Fruit fly (Drosophila melanogaster) whole organism, wandering third instar larva: ENCODE results near the gene CG31327.

Experiments
- Abd-B ChIP-seq: fragments of >200 bp; optimal IDR thresholded peaks from 2 replicates; lab custom pipeline; 2017; ENCODE audit warnings: missing biosample characterization, missing genetic modification characterization
- CG9705 ChIP-seq: fragments of 200-800 bp; sonication (Bioruptor generic); optimal IDR thresholded peaks from 2 replicates; lab custom pipeline; 2018; ENCODE audit warnings: missing biosample characterization, mild to moderate bottlenecking, missing genetic modification characterization
- Dif ChIP-seq: fragments of 200-275, 200-300 bp; sonication (Bioruptor generic); optimal IDR thresholded peaks from 2 replicates; lab custom pipeline; 2018; ENCODE audit warnings: missing biosample characterization, missing genetic modification characterization; ENCODE audit not compliant: partially characterized antibody
- Hr78 ChIP-seq: fragments of >200 bp; optimal IDR thresholded peaks from 2 replicates; lab custom pipeline; 2017; ENCODE audit warnings: missing biosample characterization, missing genetic modification characterization
- Mio ChIP-seq: sonication (Bioruptor generic); optimal IDR thresholded peaks from 2 replicates; lab custom pipeline; 2016; ENCODE audit warnings: missing biosample characterization, missing genetic modification characterization
- N ChIP-seq: fragments of >200 bp; optimal IDR thresholded peaks from 2 replicates; lab custom pipeline; 2018; ENCODE audit warnings: missing biosample characterization, missing external identifiers, missing genetic modification characterization
- OdsH ChIP-seq: fragments of 200-800 bp; sonication (Bioruptor generic); optimal IDR thresholded peaks from 2 replicates; lab custom pipeline; 2016; ENCODE audit warnings: missing biosample characterization, mild to moderate bottlenecking, missing genetic modification characterization
- Sp1 ChIP-seq: fragments of 200-800 bp; sonication (Bioruptor generic); optimal IDR thresholded peaks from 3 replicates; lab custom pipeline; 2019; ENCODE audit warnings: missing biosample characterization, mild to moderate bottlenecking, missing genetic modification characterization, moderate library complexity
- br ChIP-seq: fragments of 200-800 bp; sonication (Bioruptor generic); optimal IDR thresholded peaks from 2 replicates; lab custom pipeline; 2016; ENCODE audit warnings: missing biosample characterization, missing genetic modification characterization
- brk ChIP-seq: fragments of 200-800 bp; sonication (Bioruptor generic); optimal IDR thresholded peaks from 2 replicates; lab custom pipeline; 2016; ENCODE audit warnings: missing biosample characterization, mild to moderate bottlenecking, missing genetic modification characterization
- dmrt93B ChIP-seq: fragments of 200-800 bp; sonication (Bioruptor generic); optimal IDR thresholded peaks from 2 replicates; lab custom pipeline; 2018; ENCODE audit warnings: missing biosample characterization, mild to moderate bottlenecking, missing genetic modification characterization
- dsf ChIP-seq: sonication (Bioruptor generic); optimal IDR thresholded peaks from 2 replicates; lab custom pipeline; 2016; ENCODE audit warnings: missing biosample characterization, missing genetic modification characterization, borderline replicate concordance
- foxo ChIP-seq, 2 experiments: fragments of 200-800 bp; sonication (Bioruptor generic); optimal IDR thresholded peaks; 2 replicates in 1 of 2; 3 replicates in 1 of 2; lab custom pipeline; 2016 to 2017; ENCODE audit warnings: missing biosample characterization in 2 of 2, missing genetic modification characterization in 2 of 2
- fru ChIP-seq: fragments of 200-800 bp; sonication (Bioruptor generic); optimal IDR thresholded peaks from 3 replicates; lab custom pipeline; 2016; ENCODE audit warnings: missing biosample characterization, mild to moderate bottlenecking, missing genetic modification characterization
- h ChIP-seq: fragments of 200-800 bp; sonication (Bioruptor generic); optimal IDR thresholded peaks from 3 replicates; lab custom pipeline; 2016; ENCODE audit warnings: missing biosample characterization, mild to moderate bottlenecking, missing genetic modification characterization
- lola ChIP-seq: fragments of >200 bp; optimal IDR thresholded peaks from 2 replicates; lab custom pipeline; 2017; ENCODE audit warnings: missing biosample characterization, missing genetic modification characterization
- rgr ChIP-seq: fragments of 200-800 bp; sonication (Bioruptor generic); optimal IDR thresholded peaks from 3 replicates; lab custom pipeline; 2016; ENCODE audit warnings: missing biosample characterization, mild to moderate bottlenecking, missing genetic modification characterization
- sv ChIP-seq: fragments of 200-800 bp; sonication (Bioruptor generic); optimal IDR thresholded peaks from 3 replicates; lab custom pipeline; 2016; ENCODE audit warnings: missing biosample characterization, missing genetic modification characterization
- tai ChIP-seq: sonication (Bioruptor generic); optimal IDR thresholded peaks from 2 replicates; lab custom pipeline; 2016; ENCODE audit warnings: missing biosample characterization, missing genetic modification characterization
- usp ChIP-seq: fragments of >200 bp; optimal IDR thresholded peaks from 2 replicates; lab custom pipeline; 2017; ENCODE audit warnings: missing biosample characterization, missing genetic modification characterization

CG31327 gene

DNA sequence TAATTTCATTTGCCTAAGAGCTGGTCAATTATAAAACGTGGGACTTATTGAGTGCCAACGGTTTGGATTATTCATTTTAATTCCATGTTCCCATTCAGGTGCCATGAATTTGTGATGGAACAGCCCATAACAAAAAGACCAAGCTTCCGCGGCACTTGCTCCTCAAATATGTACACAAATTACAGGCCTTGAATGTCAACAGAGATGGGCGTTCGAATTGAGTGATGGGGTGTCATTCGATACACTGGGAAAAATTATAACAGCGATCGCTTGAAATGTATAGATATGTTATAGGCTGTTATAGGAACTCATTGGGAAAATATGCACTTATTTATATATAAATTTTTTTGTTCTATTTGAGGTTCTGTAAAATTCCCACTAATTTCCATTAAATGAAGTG lies 44.0 kb downstream of the CG31327 start:
- TF ChIP-seq lola (GFP tag; lab: Kevin White, UChicago) = no peak
- no peak for TF ChIP-seq Mio (GFP tag; lab: Kevin White, UChicago)
- no peak for TF ChIP-seq usp (GFP tag; lab: Kevin White, UChicago)
- TF ChIP-seq rgr (GFP tag; lab: Kevin White, UChicago) = no peak
- TF ChIP-seq Hr78 (GFP tag; lab: Kevin White, UChicago) = no peak
- no peak for TF ChIP-seq OdsH (GFP tag; lab: Kevin White, UChicago)

DNA sequence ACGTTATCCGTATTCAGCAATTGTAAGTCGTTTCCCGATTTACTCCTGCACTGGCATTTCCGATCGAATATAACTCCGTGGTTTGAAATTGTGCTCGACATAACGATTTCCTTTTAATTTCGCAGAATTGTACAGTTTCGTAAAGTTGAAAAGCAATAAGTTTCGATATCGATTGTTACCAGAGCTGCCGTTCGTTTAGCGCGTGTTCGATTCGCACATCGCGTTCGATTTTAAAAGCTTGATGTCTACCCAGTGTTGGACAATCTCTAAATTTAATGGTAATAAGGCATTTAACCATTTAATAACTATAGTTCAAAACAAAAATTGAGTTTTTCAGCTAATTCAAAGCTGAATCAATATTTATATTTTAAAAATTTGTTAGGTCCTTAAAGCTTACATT lies 48.0 kb downstream of the CG31327 start, which contains the start of gene CG14357:
Gene CG14357 (minus strand): TSS at position 101 of the 400 bp plus-strand sequence.
- TF ChIP-seq br (GFP tag; lab: Kevin White, UChicago) (no peak), rgr (GFP tag; lab: Kevin White, UChicago) (no peak), fru (GFP tag; lab: Kevin White, UChicago) (no peak), dsf (GFP tag; lab: Kevin White, UChicago) (no peak), Abd-B (GFP tag; lab: Kevin White, UChicago) (no peak), OdsH (GFP tag; lab: Kevin White, UChicago) (no peak), Hr78 (GFP tag; lab: Kevin White, UChicago) (no peak), brk (no peak), Mio (GFP tag; lab: Kevin White, UChicago) (no peak), tai (GFP tag; lab: Kevin White, UChicago) (no peak), dmrt93B (GFP tag; lab: Kevin White, UChicago) (no peak)
- TF ChIP-seq, all 38 proteins: peak for 0

DNA sequence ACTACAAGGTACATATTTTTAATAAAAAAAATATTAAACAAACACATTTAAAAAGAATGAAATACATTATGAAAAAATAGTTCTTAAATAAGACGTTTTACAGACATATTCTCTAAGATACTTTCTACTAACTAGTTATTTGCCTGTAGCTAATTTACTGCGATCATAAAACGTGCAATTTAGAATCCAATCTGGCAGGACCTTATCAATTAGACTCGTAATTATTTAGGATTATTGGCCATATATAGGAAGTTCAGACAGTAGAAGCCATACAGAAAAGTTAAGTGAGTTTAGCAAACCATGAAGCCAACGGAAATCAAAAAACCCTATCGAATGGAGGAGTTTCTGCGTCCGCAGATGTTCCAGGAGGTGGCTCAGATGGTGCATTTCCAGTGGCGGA lies 50.9 kb downstream of the CG31327 start, which contains the start of gene Or88a:
Gene Or88a (plus strand): TSS at position 301 of the 400 bp plus-strand sequence.
- TF ChIP-seq usp (GFP tag; lab: Kevin White, UChicago) (no peak), sv (no peak), Abd-B (GFP tag; lab: Kevin White, UChicago) (no peak), Sp1 (GFP tag; lab: Kevin White, UChicago) (no peak), h (GFP tag; lab: Kevin White, UChicago) (no peak)

DNA sequence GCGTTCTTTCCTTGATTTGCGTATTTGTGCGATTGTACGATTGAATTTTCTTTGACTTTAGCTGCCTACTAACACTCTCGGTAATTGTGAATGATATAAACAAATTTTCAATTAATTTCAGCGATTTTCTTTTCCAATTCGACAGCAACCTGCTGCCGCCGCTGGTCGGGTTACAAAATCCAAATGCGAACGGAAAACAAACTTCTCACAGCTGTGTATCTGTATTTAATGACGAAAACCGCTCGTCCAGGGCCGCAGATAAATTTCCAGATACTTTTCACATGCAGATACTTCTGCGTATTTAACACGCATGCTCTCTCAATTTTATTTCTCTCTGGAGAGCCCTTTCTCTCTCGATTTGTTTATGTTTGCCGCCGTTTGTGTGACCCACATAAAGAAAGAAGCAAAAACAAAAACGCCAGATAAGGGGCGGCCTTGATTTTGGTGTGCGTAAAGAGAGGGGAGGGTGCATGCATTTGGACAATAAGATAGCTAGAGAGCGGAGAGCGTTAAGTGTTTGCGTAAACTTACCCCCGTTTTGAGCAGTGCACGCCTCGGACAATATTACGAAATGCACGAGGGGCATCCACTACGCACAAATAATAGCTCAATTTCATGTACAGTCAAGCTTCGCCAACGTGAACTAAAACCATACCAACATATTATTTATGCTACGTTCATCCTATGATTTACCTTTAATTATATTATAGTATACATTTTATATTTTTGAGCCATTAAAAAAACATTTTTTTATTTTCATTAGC lies 51.7 kb downstream of the CG31327 start, which contains the start of gene CG12402:
Gene CG12402 (minus strand): TSS at position 164 of the 764 bp plus-strand sequence.
- peak in 1 of 2 experiments; percentile 13 for TF ChIP-seq foxo (GFP tag; optimal IDR thresholded peaks at IDR 0.05; lab: Kevin White, UChicago)
- no peak for TF ChIP-seq CG9705 (GFP tag; lab: Kevin White, UChicago)
- TF ChIP-seq sv = peak; percentile 41
- peak; percentile 34 for TF ChIP-seq Dif
- peak; percentile 19 for TF ChIP-seq fru (GFP tag; lab: Kevin White, UChicago)
- no peak for TF ChIP-seq Mio (GFP tag; lab: Kevin White, UChicago)

DNA sequence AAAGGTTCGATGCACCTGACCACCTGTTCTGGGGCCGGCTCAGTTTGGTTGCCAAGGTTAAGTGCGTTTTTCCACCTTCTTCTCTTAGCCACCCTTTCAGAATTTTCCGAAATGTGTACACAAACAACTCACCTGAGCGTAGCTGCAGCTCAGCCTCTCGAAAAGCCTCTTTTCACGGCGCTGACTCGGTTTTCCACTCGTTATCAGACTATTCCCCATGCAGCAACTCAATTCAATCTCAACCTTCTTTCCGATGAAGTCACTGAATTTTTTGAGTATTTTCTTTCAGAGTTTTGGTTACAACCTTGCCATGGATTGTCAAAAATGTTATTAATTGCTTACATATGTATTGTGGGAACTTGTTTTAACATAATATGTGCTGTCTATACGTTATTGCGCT lies 52.5 kb downstream of the CG31327 start:
- no peak for TF ChIP-seq tai (GFP tag; lab: Kevin White, UChicago)
- no peak for TF ChIP-seq N (GFP tag; lab: Kevin White, UChicago)
- TF ChIP-seq, all 38 proteins: peak for 0
